Worm (Caenorhabditis elegans) whole organism, L1 larva: ENCODE measurements around the gene citk-1.

Experiments
- C04F5.9 ChIP-seq: sonication (generic microtip); optimal IDR thresholded peaks from 2 replicates; lab custom pipeline; 2016; ENCODE audit warnings: missing genetic modification characterization, missing compliant biosample characterization
- F16B12.6 ChIP-seq: fragments of 150-350 bp; optimal IDR thresholded peaks from 2 replicates; lab custom pipeline; 2014; ENCODE audit warnings: missing biosample characterization, missing genetic modification characterization
- Y116A8C.19 ChIP-seq: sonication (generic microtip); optimal IDR thresholded peaks from 2 replicates; lab custom pipeline; 2016; ENCODE audit warnings: missing compliant biosample characterization, missing genetic modification characterization, borderline replicate concordance
- alr-1 ChIP-seq: fragments of 200-800 bp; sonication (Bioruptor generic); optimal IDR thresholded peaks from 2 replicates; lab custom pipeline; 2018; ENCODE audit warnings: borderline replicate concordance, mild to moderate bottlenecking, missing genetic modification characterization, missing compliant biosample characterization
- ama-1 ChIP-seq: fragments of 150-350 bp; optimal IDR thresholded peaks from 2 replicates; lab custom pipeline; 2014
- ceh-63 ChIP-seq: fragments of 200-800 bp; sonication (Bioruptor generic); optimal IDR thresholded peaks from 2 replicates; lab custom pipeline; 2018; ENCODE audit warnings: mild to moderate bottlenecking, missing genetic modification characterization, missing compliant biosample characterization
- ceh-82 ChIP-seq, 3 experiments: fragments of 150-350 bp in 1 of 3; sonication (generic microtip) in 2 of 3; optimal IDR thresholded peaks; 2 replicates each; lab custom pipeline; 2014 to 2017; ENCODE audit warnings: missing biosample characterization in 3 of 3, missing genetic modification characterization in 3 of 3
- ceh-88 ChIP-seq: fragments of 200-800 bp; sonication (Bioruptor generic); IDR thresholded peaks from 2 replicates; pipeline ENCODE4 v1.3.6; 2022; ENCODE audit warnings: missing genetic modification characterization, missing compliant biosample characterization
- ces-1 ChIP-seq: fragments of 150-350 bp; optimal IDR thresholded peaks from 2 replicates; lab custom pipeline; 2014; ENCODE audit warnings: missing biosample characterization, missing genetic modification reagents, missing genetic modification characterization
- dpl-1 ChIP-seq, 3 experiments: fragments of 150-350 bp in 2 of 3; sonication (generic microtip) in 1 of 3; optimal IDR thresholded peaks; 2 replicates each; lab custom pipeline; 2014 to 2017; ENCODE audit warnings: missing biosample characterization in 3 of 3, missing genetic modification characterization in 3 of 3, missing genetic modification reagents in 3 of 3
- dsc-1 ChIP-seq: sonication (generic microtip); optimal IDR thresholded peaks from 2 replicates; lab custom pipeline; 2016; ENCODE audit warnings: mild to moderate bottlenecking, missing genetic modification characterization, missing compliant biosample characterization
- efl-1 ChIP-seq, 4 experiments: fragments of 150-350 bp; optimal IDR thresholded peaks in 3 of 4; peaks in 1 of 4; 1 replicate in 1 of 4; 2 replicates in 3 of 4; lab custom pipeline; 2014; ENCODE audit warnings: missing biosample characterization in 2 of 4, missing genetic modification characterization in 2 of 4, missing genetic modification reagents in 2 of 4
- egl-27 ChIP-seq, 2 experiments: fragments of 150-350 bp in 1 of 2; sonication (generic microtip); optimal IDR thresholded peaks; 3 replicates each; lab custom pipeline; 2017 to 2018; ENCODE audit warnings: missing biosample characterization in 2 of 2, missing genetic modification characterization in 2 of 2, missing genetic modification reagents in 2 of 2
- elt-2 ChIP-seq: sonication (generic microtip); optimal IDR thresholded peaks from 2 replicates; lab custom pipeline; 2016; ENCODE audit warnings: missing genetic modification characterization, mild to moderate bottlenecking, inconsistent platforms, missing compliant biosample characterization, missing genetic modification reagents
- elt-3 ChIP-seq, 6 experiments: fragments of 150-350 bp in 1 of 6; sonication (generic microtip); optimal IDR thresholded peaks; 2 replicates each; lab custom pipeline; 2017 to 2018; ENCODE audit warnings: missing biosample characterization in 6 of 6, missing genetic modification characterization in 6 of 6, inconsistent platforms in 1 of 6
- ets-5 ChIP-seq: fragments of 200-800 bp; sonication (Bioruptor generic); IDR thresholded peaks from 2 replicates; pipeline ENCODE4 v1.3.6; 2022; ENCODE audit warnings: missing genetic modification characterization, missing compliant biosample characterization
- fkh-4 ChIP-seq: sonication (generic microtip); optimal IDR thresholded peaks from 2 replicates; lab custom pipeline; 2016; ENCODE audit warnings: missing compliant biosample characterization, missing genetic modification characterization, borderline replicate concordance
- fkh-8 ChIP-seq: sonication (generic microtip); optimal IDR thresholded peaks from 2 replicates; lab custom pipeline; 2016; ENCODE audit warnings: mild to moderate bottlenecking, missing genetic modification characterization, missing compliant biosample characterization
- fos-1 ChIP-seq: fragments of 150-350 bp; optimal IDR thresholded peaks from 2 replicates; lab custom pipeline; 2014; ENCODE audit warnings: missing biosample characterization, missing genetic modification characterization
- grh-1 ChIP-seq: fragments of 200-800 bp; sonication (Bioruptor generic); IDR thresholded peaks from 2 replicates; pipeline ENCODE4 v1.3.6; 2022; ENCODE audit warnings: missing genetic modification reagents, missing genetic modification characterization, missing compliant biosample characterization
- hlh-17 ChIP-seq: fragments of 200-800 bp; sonication (Bioruptor generic); optimal IDR thresholded peaks from 2 replicates; lab custom pipeline; 2018; ENCODE audit warnings: missing genetic modification characterization, mild to moderate bottlenecking, missing compliant biosample characterization, moderate library complexity, borderline replicate concordance
- isw-1 ChIP-seq: fragments of 200-800 bp; sonication (Bioruptor generic); IDR thresholded peaks from 2 replicates; pipeline ENCODE4 v1.3.6; 2022; ENCODE audit warnings: missing genetic modification characterization, missing compliant biosample characterization
- jun-1 ChIP-seq: fragments of 150-350 bp; optimal IDR thresholded peaks from 2 replicates; lab custom pipeline; 2014; ENCODE audit warnings: missing biosample characterization, missing genetic modification reagents, missing genetic modification characterization
- lin-13 ChIP-seq: fragments of 150-350 bp; optimal IDR thresholded peaks from 2 replicates; lab custom pipeline; 2014; ENCODE audit warnings: missing biosample characterization, missing genetic modification reagents, missing genetic modification characterization
- lin-14 ChIP-seq: fragments of 200-800 bp; sonication (Bioruptor generic); optimal IDR thresholded peaks from 2 replicates; lab custom pipeline; 2018; ENCODE audit warnings: mild to moderate bottlenecking, missing genetic modification characterization, moderate library complexity, missing compliant biosample characterization
- lin-15B ChIP-seq: fragments of 150-350 bp; sonication (generic microtip); optimal IDR thresholded peaks from 3 replicates; lab custom pipeline; 2014; ENCODE audit warnings: missing biosample characterization, missing genetic modification characterization
- lir-3 ChIP-seq: sonication (generic microtip); optimal IDR thresholded peaks from 2 replicates; lab custom pipeline; 2016; ENCODE audit warnings: mild to moderate bottlenecking, missing genetic modification characterization, moderate library complexity, missing compliant biosample characterization; ENCODE audit not compliant: poor library complexity
- mab-9 ChIP-seq: fragments of 200-800 bp; sonication (Bioruptor generic); IDR thresholded peaks from 2 replicates; pipeline ENCODE4 v1.3.6; 2022; ENCODE audit warnings: missing genetic modification reagents, missing genetic modification characterization, missing compliant biosample characterization
- mdl-1 ChIP-seq, 2 experiments: fragments of 150-350 bp; optimal IDR thresholded peaks; 2 replicates each; lab custom pipeline; 2014 to 2017; ENCODE audit warnings: missing biosample characterization in 2 of 2, missing genetic modification characterization in 2 of 2, inconsistent platforms in 1 of 2
- nhr-12 ChIP-seq: sonication (generic microtip); optimal IDR thresholded peaks from 2 replicates; lab custom pipeline; 2017; ENCODE audit warnings: missing biosample characterization, missing genetic modification characterization
- nhr-19 ChIP-seq: fragments of 200-800 bp; sonication (Bioruptor generic); conservative IDR thresholded peaks from 2 replicates; pipeline ENCODE4 v1.3.6; 2022; ENCODE audit warnings: missing genetic modification characterization, missing compliant biosample characterization
- nhr-237 ChIP-seq: fragments of 150-350 bp; optimal IDR thresholded peaks from 2 replicates; lab custom pipeline; 2014; ENCODE audit warnings: missing biosample characterization, missing genetic modification characterization
- nhr-71 ChIP-seq: sonication (generic microtip); optimal IDR thresholded peaks from 2 replicates; lab custom pipeline; 2016; ENCODE audit warnings: mild to moderate bottlenecking, missing genetic modification characterization, moderate library complexity, missing compliant biosample characterization
- nhr-76 ChIP-seq: sonication (generic microtip); optimal IDR thresholded peaks from 2 replicates; lab custom pipeline; 2017; ENCODE audit warnings: missing biosample characterization, missing genetic modification characterization
- nhr-77 ChIP-seq: fragments of 150-350 bp; optimal IDR thresholded peaks from 2 replicates; lab custom pipeline; 2014; ENCODE audit warnings: missing biosample characterization, missing genetic modification characterization
- nhr-84 ChIP-seq: sonication (generic microtip); optimal IDR thresholded peaks from 2 replicates; lab custom pipeline; 2017; ENCODE audit warnings: missing biosample characterization, missing genetic modification characterization
- nhr-85 ChIP-seq: sonication (generic microtip); peaks from one replicate; lab custom pipeline; 2016; ENCODE audit warnings: missing genetic modification characterization, inconsistent platforms, missing compliant biosample characterization
- nhr-90 ChIP-seq: sonication (generic microtip); optimal IDR thresholded peaks from 2 replicates; lab custom pipeline; 2016; ENCODE audit warnings: mild to moderate bottlenecking, missing genetic modification characterization, missing compliant biosample characterization; ENCODE audit not compliant: poor library complexity
- pqm-1 ChIP-seq: sonication (generic microtip); optimal IDR thresholded peaks from 3 replicates; lab custom pipeline; 2017; ENCODE audit warnings: missing biosample characterization, missing genetic modification characterization
- snpc-4 ChIP-seq: fragments of 150-350 bp; optimal IDR thresholded peaks from 2 replicates; lab custom pipeline; 2014; ENCODE audit warnings: missing biosample characterization, missing genetic modification characterization
- sox-4 ChIP-seq: sonication (generic microtip); optimal IDR thresholded peaks from 2 replicates; lab custom pipeline; 2016; ENCODE audit warnings: missing genetic modification characterization, missing compliant biosample characterization
- sptf-1 ChIP-seq: fragments of 150-350 bp; optimal IDR thresholded peaks from 2 replicates; lab custom pipeline; 2014; ENCODE audit warnings: missing biosample characterization, missing genetic modification characterization
- swsn-7 ChIP-seq: sonication (generic microtip); optimal IDR thresholded peaks from 2 replicates; lab custom pipeline; 2016; ENCODE audit warnings: missing genetic modification characterization, missing compliant biosample characterization
- tbx-2 ChIP-seq: sonication (generic microtip); optimal IDR thresholded peaks from 2 replicates; lab custom pipeline; 2016; ENCODE audit warnings: missing genetic modification characterization, missing compliant biosample characterization
- tlp-1 ChIP-seq: fragments of 150-350 bp; optimal IDR thresholded peaks from 2 replicates; lab custom pipeline; 2014; ENCODE audit warnings: missing biosample characterization, missing genetic modification characterization
- unc-130 ChIP-seq: fragments of 150-350 bp; optimal IDR thresholded peaks from 2 replicates; lab custom pipeline; 2017; ENCODE audit warnings: missing biosample characterization, missing genetic modification characterization, inconsistent platforms
- unc-30 ChIP-seq: sonication (generic microtip); optimal IDR thresholded peaks from 2 replicates; lab custom pipeline; 2017; ENCODE audit warnings: missing biosample characterization, missing genetic modification characterization
- unc-62 ChIP-seq: fragments of 150-350 bp; optimal IDR thresholded peaks from 2 replicates; lab custom pipeline; 2014; ENCODE audit warnings: missing biosample characterization, missing genetic modification reagents, missing genetic modification characterization
- unc-86 ChIP-seq: sonication (generic microtip); optimal IDR thresholded peaks from 2 replicates; lab custom pipeline; 2016; ENCODE audit warnings: missing genetic modification characterization, missing compliant biosample characterization
- unc-98 ChIP-seq: fragments of 200-800 bp; sonication (Bioruptor generic); IDR thresholded peaks from 2 replicates; pipeline ENCODE4 v1.3.6; 2022; ENCODE audit warnings: missing genetic modification characterization, missing compliant biosample characterization
- zip-4 ChIP-seq: fragments of 200-800 bp; sonication (Bioruptor generic); optimal IDR thresholded peaks from 2 replicates; lab custom pipeline; 2018; ENCODE audit warnings: mild to moderate bottlenecking, missing genetic modification characterization, moderate library complexity, missing compliant biosample characterization
- ztf-11 ChIP-seq, 2 experiments: sonication (generic microtip); optimal IDR thresholded peaks; 2 replicates each; lab custom pipeline; 2016 to 2017; ENCODE audit warnings: missing genetic modification characterization in 2 of 2, missing biosample characterization in 1 of 2, missing compliant biosample characterization in 1 of 2
- ztf-4 ChIP-seq: fragments of 150-350 bp; optimal IDR thresholded peaks from 2 replicates; lab custom pipeline; 2014; ENCODE audit warnings: missing biosample characterization, missing genetic modification characterization

Gene citk-1

DNA sequence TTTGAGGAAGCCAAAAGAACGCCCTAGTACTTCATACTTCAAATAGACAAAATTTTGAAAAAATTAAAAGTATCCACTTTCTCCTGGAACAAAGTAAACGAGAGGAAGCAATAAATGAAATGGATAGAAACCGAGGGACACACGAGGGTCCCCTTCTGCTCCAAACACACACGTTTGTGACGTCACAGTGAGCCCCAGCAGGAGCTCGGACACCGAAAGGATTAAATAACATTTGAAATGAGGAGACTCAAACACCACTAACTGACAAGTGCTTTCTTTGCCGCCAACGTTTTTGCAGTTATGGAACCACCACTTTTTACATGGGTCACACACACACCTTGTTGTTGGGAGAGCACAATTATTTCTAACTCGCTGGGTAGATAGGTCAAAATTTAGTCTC, 5.2 kb upstream of the citk-1 start (continued):
- TF ChIP-seq hlh-17 (GFP tag; lab: Kevin White, UChicago) (no peak), ztf-11 (tag; optimal IDR thresholded peaks at IDR 0.05; lab: Kevin White, UChicago) (no peak), nhr-84 (tag; lab: Kevin White, UChicago) (no peak), nhr-19 (no peak; the same call in 1 of the 2 replicates), nhr-76 (tag; lab: Kevin White, UChicago) (no peak), snpc-4 (tag; lab: Kevin White, UChicago) (no peak), pqm-1 (no peak), tbx-2 (tag; lab: Kevin White, UChicago) (no peak), elt-3 (tag; optimal IDR thresholded peaks at IDR 0.05; lab: Kevin White, UChicago) (no peak), C04F5.9 (tag; lab: Kevin White, UChicago) (no peak), lir-3 (no peak), unc-86 (tag; lab: Kevin White, UChicago) (no peak), nhr-71 (peak; percentile 57), ama-1 (no peak), efl-1 (optimal IDR thresholded peaks at IDR 0.05; lab: Kevin White, UChicago) (peak in 1 of 2 experiments; percentile 17), efl-1 (GFP tag; optimal IDR thresholded peaks at IDR 0.05 in 1 of 2; lab: Kevin White, UChicago) (peak in 1 of 2 experiments; percentile 28), jun-1 (tag; lab: Kevin White, UChicago) (no peak), fkh-8 (tag; lab: Kevin White, UChicago) (no peak), Y116A8C.19 (tag; lab: Kevin White, UChicago) (no peak), ztf-4 (tag; lab: Kevin White, UChicago) (peak; percentile 0), ces-1 (GFP tag; lab: Kevin White, UChicago) (no peak), nhr-237 (tag; lab: Kevin White, UChicago) (no peak), nhr-85 (tag; lab: Kevin White, UChicago) (no peak), tlp-1 (tag; lab: Kevin White, UChicago) (no peak), nhr-77 (tag; lab: Kevin White, UChicago) (no peak), unc-130 (peak; percentile 31), unc-98 (no peak), ets-5 (GFP tag; lab: Robert Waterston, UW) (no peak), isw-1 (GFP tag; lab: Robert Waterston, UW) (no peak), fos-1 (tag; lab: Kevin White, UChicago) (no peak), sox-4 (tag; lab: Kevin White, UChicago) (no peak), lin-15B (tag; lab: Kevin White, UChicago) (no peak), ceh-63 (GFP tag; lab: Kevin White, UChicago) (no peak), dsc-1 (tag; lab: Kevin White, UChicago) (peak; percentile 26), unc-30 (tag; lab: Kevin White, UChicago) (no peak), grh-1 (GFP tag; lab: Robert Waterston, UW) (no peak), unc-62 (GFP tag; lab: Kevin White, UChicago) (no peak), ceh-88 (GFP tag; lab: Robert Waterston, UW) (no peak), elt-2 (tag; lab: Kevin White, UChicago) (no peak), swsn-7 (tag; lab: Kevin White, UChicago) (no peak), lin-13 (GFP tag; lab: Kevin White, UChicago) (no peak), mab-9 (GFP tag; lab: Robert Waterston, UW) (no peak), lin-14 (GFP tag; lab: Kevin White, UChicago) (peak; percentile 73), nhr-90 (tag; lab: Kevin White, UChicago) (no peak), egl-27 (tag; optimal IDR thresholded peaks at IDR 0.05; lab: Kevin White, UChicago) (no peak), mdl-1 (tag; optimal IDR thresholded peaks at IDR 0.05; lab: Kevin White, UChicago) (no peak), alr-1 (tag; lab: Kevin White, UChicago) (no peak), zip-4 (GFP tag; lab: Kevin White, UChicago) (no peak), fkh-4 (tag; lab: Kevin White, UChicago) (no peak), F16B12.6 (tag; lab: Kevin White, UChicago) (no peak), nhr-12 (no peak), sptf-1 (no peak), ceh-82 (tag; optimal IDR thresholded peaks at IDR 0.05; lab: Kevin White, UChicago) (no peak), dpl-1 (GFP tag; optimal IDR thresholded peaks at IDR 0.05; lab: Kevin White, UChicago) (peak in 1 of 3 experiments; percentile 21)
